Worm (Caenorhabditis elegans) whole organism, midembryonic: ENCODE data around the gene oxy-4.

Source experiments
- T22C8.4 ChIP-seq: fragments of 200-800 bp; sonication (Bioruptor generic); IDR thresholded peaks from 2 replicates; pipeline ENCODE4 v1.3.6; 2022; ENCODE audit warnings: missing genetic modification characterization, missing compliant biosample characterization
- flt-1 ChIP-seq: fragments of 200-800 bp; sonication (Bioruptor generic); IDR thresholded peaks from 2 replicates; pipeline ENCODE4 v1.3.6; 2022; ENCODE audit warnings: missing genetic modification characterization, missing compliant biosample characterization
- med-1 ChIP-seq: sonication (generic microtip); optimal IDR thresholded peaks from 2 replicates; lab custom pipeline; 2017; ENCODE audit warnings: missing genetic modification characterization, mild to moderate bottlenecking, missing compliant biosample characterization, antibody characterized with exemption, missing genetic modification reagents; ENCODE audit not compliant: insufficient read depth
- tab-1 ChIP-seq: fragments of 200-800 bp; sonication (Bioruptor generic); IDR thresholded peaks from 2 replicates; pipeline ENCODE4 v1.3.6; 2022; ENCODE audit warnings: missing genetic modification characterization, missing compliant biosample characterization
- ztf-23 ChIP-seq: fragments of 200-800 bp; sonication (Bioruptor generic); IDR thresholded peaks from 2 replicates; pipeline ENCODE4 v1.3.6; 2022; ENCODE audit warnings: missing genetic modification reagents, missing genetic modification characterization, missing compliant biosample characterization
- ztf-29 ChIP-seq: fragments of 200-800 bp; sonication (Bioruptor generic); IDR thresholded peaks from 2 replicates; pipeline ENCODE4 v1.3.6; 2022; ENCODE audit warnings: missing genetic modification reagents, missing genetic modification characterization, missing compliant biosample characterization

DNA sequence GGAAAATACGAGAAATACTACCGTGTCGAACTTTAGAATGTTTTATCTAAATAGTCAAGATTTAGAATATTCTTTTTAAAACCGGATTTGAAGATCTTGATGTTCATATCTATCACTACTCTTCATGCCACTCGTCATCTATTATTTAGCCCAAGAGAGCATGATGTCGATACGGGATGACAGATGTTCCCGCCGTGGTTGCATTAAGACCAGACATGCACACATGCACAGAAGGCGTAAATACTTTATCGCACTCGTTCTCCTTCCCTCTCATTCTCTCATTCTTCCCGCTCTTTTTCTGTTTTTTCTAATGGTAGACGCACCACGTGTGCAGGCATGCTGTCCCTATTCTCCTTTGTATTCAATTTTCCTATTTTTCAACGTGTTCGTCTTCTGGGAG, 24.8 kb upstream of the oxy-4 start:
- TF ChIP-seq tab-1 (GFP tag; lab: Robert Waterston, UW) (no peak), ztf-23 (no peak), ztf-29 (GFP tag; lab: Robert Waterston, UW) (no peak), flt-1 (GFP tag; lab: Robert Waterston, UW) (no peak), T22C8.4 (GFP tag; lab: Robert Waterston, UW) (no peak), med-1 (GFP tag; lab: Kevin White, UChicago) (no peak)
